Worm (Caenorhabditis elegans): ENCODE measurements around the gene unc-39.

The unc-39 gene

ce11 chrV:14354258-14354877, 18.5 kb upstream of the unc-39 start, which contains the start of gene Y49A3A.3:
Gene Y49A3A.3 (plus strand): TSS chrV:14354410.
- TF ChIP-seq F52B5.7 (tag; optimal IDR thresholded peaks at IDR 0.05), result peak; percentile 87
- peak; percentile 59; the same call in 1 of the 2 replicates for TF ChIP-seq K11D2.4 (GFP tag; IDR thresholded peaks at IDR 0.05)
- peak; percentile 72 for TF ChIP-seq ztf-3 (GFP tag; optimal IDR thresholded peaks at IDR 0.05)
- TF ChIP-seq cebp-1 (GFP tag; IDR thresholded peaks at IDR 0.05), result no peak
- TF ChIP-seq cebp-1 (tag; optimal IDR thresholded peaks at IDR 0.05), result peak; percentile 70
- peak; percentile 84 for TF ChIP-seq atf-7 (tag; optimal IDR thresholded peaks at IDR 0.05)
- peak; percentile 68; the same call in 1 of the 2 replicates for TF ChIP-seq F39B2.1 (GFP tag; IDR thresholded peaks at IDR 0.05)
- TF ChIP-seq lsl-1 (GFP tag; optimal IDR thresholded peaks at IDR 0.05), result peak; percentile 2
- no peak for TF ChIP-seq nhr-120 (GFP tag; IDR thresholded peaks at IDR 0.05)
- TF ChIP-seq nhr-179 (tag; optimal IDR thresholded peaks at IDR 0.05), result no peak
- TF ChIP-seq madf-10 (tag; optimal IDR thresholded peaks at IDR 0.05), result peak; percentile 34
- peak; percentile 13 for TF ChIP-seq akir-1 (GFP tag; optimal IDR thresholded peaks at IDR 0.05)
- TF ChIP-seq Y53G8AR.9 (GFP tag; conservative IDR thresholded peaks at IDR 0.05), result 0 out of 2 replicates have a peak, but pooled peaks have one; percentile 78
- no peak for TF ChIP-seq hlh-12 (tag; optimal IDR thresholded peaks at IDR 0.05)
- peak; percentile 36 for TF ChIP-seq nhr-90 (tag; optimal IDR thresholded peaks at IDR 0.05)
- TF ChIP-seq ZK185.1 (tag; optimal IDR thresholded peaks at IDR 0.05; ENCODE audit: poor library complexity, severe bottlenecking), result peak; percentile 56
- no peak for TF ChIP-seq snpc-4 (GFP tag; optimal IDR thresholded peaks at IDR 0.05)
- TF ChIP-seq snpc-4 (tag; optimal IDR thresholded peaks at IDR 0.05), result peak in 3 of 4 experiments; percentile 51 to 63 (median 59)
- TF ChIP-seq rpc-1 (optimal IDR thresholded peaks at IDR 0.05), result no peak
- TF ChIP-seq rpc-1 (tag; optimal IDR thresholded peaks at IDR 0.05), result no peak
- peak; percentile 48 for TF ChIP-seq F10E7.11 (tag; optimal IDR thresholded peaks at IDR 0.05)
- TF ChIP-seq F22D6.2 (tag; optimal IDR thresholded peaks at IDR 0.05), result peak; percentile 23
- TF ChIP-seq dox-1 (GFP tag; IDR thresholded peaks at IDR 0.05), result peak; percentile 34; the same call in 1 of the 2 replicates
- peak; percentile 88 for TF ChIP-seq athp-1 (tag; optimal IDR thresholded peaks at IDR 0.05)
- no peak for TF ChIP-seq B0019.2 (GFP tag; conservative IDR thresholded peaks at IDR 0.05)
- peak; percentile 72 for TF ChIP-seq ztf-26 (tag; optimal IDR thresholded peaks at IDR 0.05)
- peak; percentile 91 for TF ChIP-seq chd-7 (tag; optimal IDR thresholded peaks at IDR 0.05)
- TF ChIP-seq repo-1 (tag; optimal IDR thresholded peaks at IDR 0.05), result peak; percentile 95
- TF ChIP-seq fkh-3 (tag; optimal IDR thresholded peaks at IDR 0.05), result peak; percentile 63
- TF ChIP-seq C17E4.6 (GFP tag; IDR thresholded peaks at IDR 0.05), result no peak
- TF ChIP-seq Y53F4B.3 (GFP tag; IDR thresholded peaks at IDR 0.05), result no peak
- TF ChIP-seq lin-26 (GFP tag; IDR thresholded peaks at IDR 0.05), result 0 out of 2 replicates have a peak, but pooled peaks have one; percentile 19
- TF ChIP-seq egl-44 (GFP tag; IDR thresholded peaks at IDR 0.05), result no peak
- peak; percentile 73 for TF ChIP-seq zim-3 (tag; optimal IDR thresholded peaks at IDR 0.05)
- TF ChIP-seq lsy-27 (tag; optimal IDR thresholded peaks at IDR 0.05; ENCODE audit: borderline replicate concordance, insufficient read depth), result no peak
- TF ChIP-seq die-1 (tag; optimal IDR thresholded peaks at IDR 0.05), result peak; percentile 33
- TF ChIP-seq Y95B8A.8 (GFP tag; IDR thresholded peaks at IDR 0.05), result peak; percentile 5; the same call in 1 of the 2 replicates
- no peak for TF ChIP-seq nfya-1 (tag; optimal IDR thresholded peaks at IDR 0.05; ENCODE audit: borderline replicate concordance, insufficient read depth)
- peak; percentile 63 for TF ChIP-seq hrde-1 (tag; optimal IDR thresholded peaks at IDR 0.05; ENCODE audit: borderline replicate concordance)
- no peak for TF ChIP-seq snpc-3.4 (tag; optimal IDR thresholded peaks at IDR 0.05)
- TF ChIP-seq nhr-27 (tag; optimal IDR thresholded peaks at IDR 0.05), result peak; percentile 88
- peak; percentile 61 to 71 for TF ChIP-seq let-607 (tag; optimal IDR thresholded peaks at IDR 0.05)
- TF ChIP-seq tbx-9 (tag; optimal IDR thresholded peaks at IDR 0.05; ENCODE audit: borderline replicate concordance), result no peak
- 0 out of 2 replicates have a peak, but pooled peaks have one; percentile 25 for TF ChIP-seq madf-3 (GFP tag; IDR thresholded peaks at IDR 0.05)
- no peak; the same call in 1 of the 2 replicates for TF ChIP-seq Y79H2A.3 (GFP tag; conservative IDR thresholded peaks at IDR 0.05)
- TF ChIP-seq nfya-2 (GFP tag; IDR thresholded peaks at IDR 0.05), result 0 out of 2 replicates have a peak, but pooled peaks have one; percentile 22
- peak; percentile 76 for TF ChIP-seq pbrm-1 (GFP tag; IDR thresholded peaks at IDR 0.05)

All from whole organism, young adult.